Worm (Caenorhabditis elegans) whole organism, late embryonic: ENCODE results near the gene F54B11.10.

Experiments used
- C08G9.2 ChIP-seq: sonication (generic microtip); optimal IDR thresholded peaks from 2 replicates; lab custom pipeline; 2016; ENCODE audit warnings: mild to moderate bottlenecking, missing genetic modification characterization, moderate library complexity, missing compliant biosample characterization
- C38D4.7 ChIP-seq: fragments of 200-800 bp; sonication (Bioruptor generic); optimal IDR thresholded peaks from 2 replicates; lab custom pipeline; 2018; ENCODE audit warnings: mild to moderate bottlenecking, missing genetic modification characterization, moderate library complexity, missing compliant biosample characterization
- F13H6.1 ChIP-seq: sonication (generic microtip); optimal IDR thresholded peaks from 2 replicates; lab custom pipeline; 2016; ENCODE audit warnings: missing genetic modification characterization, missing compliant biosample characterization
- K02D7.2 ChIP-seq: sonication (generic microtip); optimal IDR thresholded peaks from 2 replicates; lab custom pipeline; 2017; ENCODE audit warnings: mild to moderate bottlenecking, missing genetic modification characterization, missing compliant biosample characterization
- K09A11.1 ChIP-seq: sonication (generic microtip); optimal IDR thresholded peaks from 2 replicates; lab custom pipeline; 2017; ENCODE audit warnings: antibody characterized with exemption, mild to moderate bottlenecking, missing genetic modification characterization, missing compliant biosample characterization; ENCODE audit not compliant: insufficient read depth
- ahr-1 ChIP-seq: sonication (generic microtip); optimal IDR thresholded peaks from 2 replicates; lab custom pipeline; 2016; ENCODE audit warnings: missing genetic modification characterization, missing compliant biosample characterization
- ama-1 ChIP-seq: fragments of 150-350 bp; optimal IDR thresholded peaks from 2 replicates; lab custom pipeline; 2014
- ceh-14 ChIP-seq: sonication (generic microtip); optimal IDR thresholded peaks from 2 replicates; lab custom pipeline; 2016; ENCODE audit warnings: missing genotype, missing genetic modification characterization, missing compliant biosample characterization
- ceh-18 ChIP-seq: sonication (generic microtip); optimal IDR thresholded peaks from 2 replicates; lab custom pipeline; 2016; ENCODE audit warnings: missing genetic modification characterization, missing compliant biosample characterization
- ceh-19 ChIP-seq: fragments of 200-800 bp; sonication (Bioruptor generic); optimal IDR thresholded peaks from 2 replicates; lab custom pipeline; 2018; ENCODE audit warnings: mild to moderate bottlenecking, missing genetic modification characterization, missing compliant biosample characterization
- ceh-2 ChIP-seq: sonication (generic microtip); optimal IDR thresholded peaks from 2 replicates; lab custom pipeline; 2016; ENCODE audit warnings: missing genotype, missing genetic modification characterization, missing compliant biosample characterization
- ceh-22 ChIP-seq: sonication (generic microtip); optimal IDR thresholded peaks from 2 replicates; lab custom pipeline; 2017; ENCODE audit warnings: missing biosample characterization, missing genetic modification characterization
- ceh-24 ChIP-seq: sonication (generic microtip); optimal IDR thresholded peaks from 2 replicates; lab custom pipeline; 2016; ENCODE audit warnings: mild to moderate bottlenecking, missing genetic modification characterization, missing compliant biosample characterization
- ceh-30 ChIP-seq: fragments of 150-350 bp; optimal IDR thresholded peaks from 2 replicates; lab custom pipeline; 2014; ENCODE audit warnings: missing biosample characterization, missing genetic modification characterization
- ceh-31 ChIP-seq: sonication (generic microtip); optimal IDR thresholded peaks from 2 replicates; lab custom pipeline; 2016; ENCODE audit warnings: missing genetic modification characterization, missing compliant biosample characterization
- ceh-45 ChIP-seq: fragments of 200-800 bp; sonication (Bioruptor generic); IDR thresholded peaks from 2 replicates; pipeline ENCODE4 v1.3.6; 2022; ENCODE audit warnings: missing genetic modification reagents, missing genetic modification characterization, missing compliant biosample characterization
- ceh-48 ChIP-seq: sonication (generic microtip); optimal IDR thresholded peaks from 2 replicates; lab custom pipeline; 2016; ENCODE audit warnings: missing genetic modification characterization, inconsistent platforms, missing compliant biosample characterization
- ceh-6 ChIP-seq: fragments of 200-800 bp; sonication (Bioruptor generic); optimal IDR thresholded peaks from 2 replicates; lab custom pipeline; 2018; ENCODE audit warnings: mild to moderate bottlenecking, missing genetic modification characterization, missing compliant biosample characterization
- ceh-9 ChIP-seq: sonication (generic microtip); optimal IDR thresholded peaks from 2 replicates; lab custom pipeline; 2016; ENCODE audit warnings: mild to moderate bottlenecking, missing genetic modification characterization, inconsistent platforms, missing compliant biosample characterization
- dmd-4 ChIP-seq: sonication (generic microtip); optimal IDR thresholded peaks from 2 replicates; lab custom pipeline; 2016; ENCODE audit warnings: borderline replicate concordance, missing genetic modification characterization, missing compliant biosample characterization
- elt-2 ChIP-seq: sonication (generic microtip); optimal IDR thresholded peaks from 2 replicates; lab custom pipeline; 2016; ENCODE audit warnings: missing genetic modification reagents, missing genetic modification characterization, missing compliant biosample characterization
- elt-4 ChIP-seq: sonication (generic microtip); optimal IDR thresholded peaks from 2 replicates; lab custom pipeline; 2016; ENCODE audit warnings: missing genetic modification characterization, missing compliant biosample characterization
- eyg-1 ChIP-seq: sonication (generic microtip); optimal IDR thresholded peaks from 2 replicates; lab custom pipeline; 2016; ENCODE audit warnings: missing genotype, missing genetic modification characterization, missing compliant biosample characterization
- fax-1 ChIP-seq: sonication (generic microtip); optimal IDR thresholded peaks from 2 replicates; lab custom pipeline; 2016; ENCODE audit warnings: missing genotype, missing genetic modification characterization, missing compliant biosample characterization
- fkh-10 ChIP-seq: fragments of 150-350 bp; optimal IDR thresholded peaks from 2 replicates; lab custom pipeline; 2014; ENCODE audit warnings: missing biosample characterization, missing genetic modification reagents, missing genetic modification characterization
- fkh-6 ChIP-seq: sonication (generic microtip); optimal IDR thresholded peaks from 2 replicates; lab custom pipeline; 2016; ENCODE audit warnings: missing genetic modification characterization, missing compliant biosample characterization
- gmeb-2 ChIP-seq: sonication (generic microtip); optimal IDR thresholded peaks from 2 replicates; lab custom pipeline; 2016; ENCODE audit warnings: missing genetic modification characterization, inconsistent platforms, missing compliant biosample characterization
- hlh-6 ChIP-seq: sonication (generic microtip); optimal IDR thresholded peaks from 2 replicates; lab custom pipeline; 2016; ENCODE audit warnings: missing genotype, missing genetic modification characterization, missing compliant biosample characterization
- lim-6 ChIP-seq: sonication (generic microtip); optimal IDR thresholded peaks from 2 replicates; lab custom pipeline; 2016; ENCODE audit warnings: missing genetic modification characterization, missing compliant biosample characterization
- lin-11 ChIP-seq: fragments of 200-800 bp; sonication (Bioruptor generic); optimal IDR thresholded peaks from 2 replicates; lab custom pipeline; 2018; ENCODE audit warnings: mild to moderate bottlenecking, missing genetic modification characterization, missing compliant biosample characterization
- madf-2 ChIP-seq: sonication (generic microtip); optimal IDR thresholded peaks from 2 replicates; lab custom pipeline; 2017; ENCODE audit warnings: missing genetic modification characterization, missing compliant biosample characterization
- mec-3 ChIP-seq: sonication (generic microtip); optimal IDR thresholded peaks from 2 replicates; lab custom pipeline; 2016; ENCODE audit warnings: borderline replicate concordance, missing genetic modification characterization, missing compliant biosample characterization
- nfya-1 ChIP-seq: sonication (generic microtip); optimal IDR thresholded peaks from 2 replicates; lab custom pipeline; 2017; ENCODE audit warnings: missing genetic modification characterization, mild to moderate bottlenecking, missing compliant biosample characterization, antibody characterized with exemption, moderate library complexity
- nhr-11 ChIP-seq: fragments of 150-350 bp; optimal IDR thresholded peaks from 2 replicates; lab custom pipeline; 2014; ENCODE audit warnings: missing biosample characterization, missing genetic modification characterization
- nhr-232 ChIP-seq: sonication (generic microtip); optimal IDR thresholded peaks from 2 replicates; lab custom pipeline; 2016; ENCODE audit warnings: missing genetic modification characterization, missing compliant biosample characterization
- npax-4 ChIP-seq: sonication (generic microtip); optimal IDR thresholded peaks from 2 replicates; lab custom pipeline; 2016; ENCODE audit warnings: missing genetic modification characterization, missing compliant biosample characterization
- pag-3 ChIP-seq: sonication (generic microtip); optimal IDR thresholded peaks from 2 replicates; lab custom pipeline; 2016; ENCODE audit warnings: missing compliant biosample characterization, missing genetic modification characterization, borderline replicate concordance
- pat-9 ChIP-seq: fragments of 200-800 bp; sonication (Bioruptor generic); optimal IDR thresholded peaks from 2 replicates; lab custom pipeline; 2018; ENCODE audit warnings: mild to moderate bottlenecking, missing genetic modification characterization, moderate library complexity, missing compliant biosample characterization
- pax-1 ChIP-seq: fragments of 150-350 bp; optimal IDR thresholded peaks from 2 replicates; lab custom pipeline; 2014; ENCODE audit warnings: missing biosample characterization, missing genetic modification characterization
- pha-2 ChIP-seq: sonication (generic microtip); optimal IDR thresholded peaks from 2 replicates; lab custom pipeline; 2017; ENCODE audit warnings: mild to moderate bottlenecking, missing genetic modification characterization, missing compliant biosample characterization
- pros-1 ChIP-seq: fragments of 150-350 bp; optimal IDR thresholded peaks from 2 replicates; lab custom pipeline; 2014; ENCODE audit warnings: missing biosample characterization, missing genetic modification reagents, missing genetic modification characterization
- ref-2 ChIP-seq: sonication (generic microtip); optimal IDR thresholded peaks from 2 replicates; lab custom pipeline; 2016; ENCODE audit warnings: missing genetic modification characterization, missing compliant biosample characterization
- rnt-1 ChIP-seq: sonication (generic microtip); optimal IDR thresholded peaks from 2 replicates; lab custom pipeline; 2016; ENCODE audit warnings: missing genetic modification characterization, missing compliant biosample characterization
- sdc-2 ChIP-seq: sonication (generic microtip); optimal IDR thresholded peaks from 2 replicates; lab custom pipeline; 2016; ENCODE audit warnings: missing genotype, missing genetic modification characterization, missing compliant biosample characterization
- sox-2 ChIP-seq: fragments of 200-800 bp; sonication (Bioruptor generic); IDR thresholded peaks from 2 replicates; pipeline ENCODE4 v1.3.6; 2022; ENCODE audit warnings: missing genetic modification reagents, missing genetic modification characterization, missing compliant biosample characterization
- syd-9 ChIP-seq: sonication (generic microtip); optimal IDR thresholded peaks from 2 replicates; lab custom pipeline; 2016; ENCODE audit warnings: mild to moderate bottlenecking, missing genetic modification characterization, moderate library complexity, missing compliant biosample characterization
- tbx-2 ChIP-seq: sonication (generic microtip); optimal IDR thresholded peaks from 2 replicates; lab custom pipeline; 2016; ENCODE audit warnings: missing genetic modification characterization, missing compliant biosample characterization
- tbx-7 ChIP-seq: sonication (generic microtip); optimal IDR thresholded peaks from 2 replicates; lab custom pipeline; 2016; ENCODE audit warnings: missing genotype, missing genetic modification characterization, missing compliant biosample characterization
- ttx-3 ChIP-seq: sonication (generic microtip); optimal IDR thresholded peaks from 2 replicates; lab custom pipeline; 2016; ENCODE audit warnings: missing genetic modification reagents, missing genetic modification characterization, missing compliant biosample characterization
- unc-3 ChIP-seq, 2 experiments: fragments of 200-800 bp in 1 of 2; sonication (Bioruptor generic) in 1 of 2; sonication (generic microtip) in 1 of 2; conservative IDR thresholded peaks in 1 of 2; optimal IDR thresholded peaks in 1 of 2; 2 replicates each; pipeline versions ENCODE4 v1.3.6 to Lab custom; 2016 to 2022; ENCODE audit warnings: missing compliant biosample characterization in 2 of 2, missing genetic modification characterization in 2 of 2, missing genetic modification reagents in 1 of 2
- unc-55 ChIP-seq: sonication (generic microtip); optimal IDR thresholded peaks from 2 replicates; lab custom pipeline; 2017; ENCODE audit warnings: missing biosample characterization, missing genetic modification reagents, missing genetic modification characterization
- zip-5 ChIP-seq: sonication (generic microtip); optimal IDR thresholded peaks from 2 replicates; lab custom pipeline; 2016; ENCODE audit warnings: missing genetic modification characterization, missing compliant biosample characterization
- ztf-16 ChIP-seq: sonication (generic microtip); optimal IDR thresholded peaks from 2 replicates; lab custom pipeline; 2017; ENCODE audit warnings: missing genetic modification characterization, missing compliant biosample characterization

Gene F54B11.10

DNA sequence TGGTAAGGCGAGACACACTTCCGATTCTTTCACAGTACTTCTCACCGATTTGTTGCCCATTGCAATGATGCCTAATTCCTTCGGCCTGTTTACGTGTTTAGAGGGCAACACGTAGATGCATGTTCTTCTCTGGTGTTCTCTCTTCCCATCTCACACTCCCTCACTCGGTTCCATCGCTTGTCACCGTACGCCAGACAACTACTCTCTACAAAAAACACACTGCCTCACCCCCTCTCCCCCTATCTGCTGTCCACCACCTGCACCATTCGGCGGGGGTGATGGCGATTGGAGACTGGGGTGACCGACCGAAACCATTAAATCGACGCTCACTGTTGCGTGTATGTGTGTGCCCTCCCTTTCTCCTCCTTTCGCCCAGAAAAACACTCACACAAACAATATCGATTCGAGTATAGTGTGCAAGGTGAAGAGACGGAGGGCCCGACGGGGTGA, 2.0 kb downstream of the F54B11.10 start:
- no peak for TF ChIP-seq gmeb-2 (tag; lab: Kevin White, UChicago)
- no peak for TF ChIP-seq syd-9 (tag; lab: Kevin White, UChicago)
- peak; percentile 90 for TF ChIP-seq ref-2
- TF ChIP-seq nfya-1 (tag; lab: Kevin White, UChicago), result peak; percentile 70
- TF ChIP-seq ceh-24 (tag; lab: Kevin White, UChicago), result no peak
- no peak for TF ChIP-seq K09A11.1
- peak; percentile 55 for TF ChIP-seq ceh-48 (tag; lab: Kevin White, UChicago)
- no peak for TF ChIP-seq fkh-6
- TF ChIP-seq eyg-1 (tag; lab: Kevin White, UChicago), result peak; percentile 16
- TF ChIP-seq pag-3 (tag; lab: Kevin White, UChicago), result no peak
- no peak for TF ChIP-seq nhr-11
- no peak for TF ChIP-seq npax-4 (tag; lab: Kevin White, UChicago)
- peak; percentile 20 for TF ChIP-seq elt-2 (tag; lab: Kevin White, UChicago)
- TF ChIP-seq fkh-10 (GFP tag; lab: Kevin White, UChicago), result no peak
- TF ChIP-seq hlh-6 (tag; lab: Kevin White, UChicago), result peak; percentile 70
- no peak for TF ChIP-seq pat-9 (tag; lab: Kevin White, UChicago)
- TF ChIP-seq F13H6.1, result peak; percentile 23
- TF ChIP-seq fax-1 (tag; lab: Kevin White, UChicago), result no peak
- TF ChIP-seq madf-2 (tag; lab: Kevin White, UChicago), result peak; percentile 34
- no peak for TF ChIP-seq unc-3 (GFP tag; conservative IDR thresholded peaks at IDR 0.05; lab: Robert Waterston, UW)
- TF ChIP-seq unc-3 (tag; optimal IDR thresholded peaks at IDR 0.05; lab: Kevin White, UChicago), result no peak
- no peak for TF ChIP-seq unc-55 (GFP tag; lab: Kevin White, UChicago)
- TF ChIP-seq K02D7.2 (tag; lab: Kevin White, UChicago), result no peak
- TF ChIP-seq ceh-9, result no peak
- TF ChIP-seq ceh-30, result no peak
- TF ChIP-seq sdc-2 (tag; lab: Kevin White, UChicago), result peak; percentile 82
- TF ChIP-seq ceh-18 (tag; lab: Kevin White, UChicago), result peak; percentile 61
- TF ChIP-seq elt-4, result no peak
- TF ChIP-seq rnt-1, result peak; percentile 57
- no peak for TF ChIP-seq pax-1 (tag; lab: Kevin White, UChicago)
- TF ChIP-seq tbx-7 (tag; lab: Kevin White, UChicago), result no peak
- no peak for TF ChIP-seq pha-2 (tag; lab: Kevin White, UChicago)
- no peak for TF ChIP-seq lin-11 (tag; lab: Kevin White, UChicago)
- TF ChIP-seq C38D4.7 (GFP tag; lab: Kevin White, UChicago), result no peak
- no peak for TF ChIP-seq ama-1 (lab: Kevin White, UChicago)
- TF ChIP-seq nhr-232 (tag; lab: Kevin White, UChicago), result peak; percentile 25
- TF ChIP-seq ceh-6 (GFP tag; lab: Kevin White, UChicago), result peak; percentile 44
- TF ChIP-seq dmd-4 (tag; lab: Kevin White, UChicago), result no peak
- no peak for TF ChIP-seq ceh-45 (GFP tag; lab: Robert Waterston, UW)
- no peak for TF ChIP-seq ahr-1 (tag; lab: Kevin White, UChicago)
- peak; percentile 52 for TF ChIP-seq pros-1
- TF ChIP-seq ttx-3, result no peak
- no peak for TF ChIP-seq mec-3 (tag; lab: Kevin White, UChicago)
- TF ChIP-seq ceh-19, result no peak
- TF ChIP-seq ceh-2 (tag; lab: Kevin White, UChicago), result peak; percentile 37
- TF ChIP-seq tbx-2, result peak; percentile 86
- TF ChIP-seq ceh-22 (tag; lab: Kevin White, UChicago), result peak; percentile 52
- no peak for TF ChIP-seq lim-6 (tag; lab: Kevin White, UChicago)
- TF ChIP-seq ceh-31 (tag; lab: Kevin White, UChicago), result peak; percentile 73
- no peak for TF ChIP-seq ztf-16 (tag; lab: Kevin White, UChicago)
- no peak; the same call in 1 of the 2 replicates for TF ChIP-seq sox-2
- peak; percentile 2 for TF ChIP-seq ceh-14 (tag; lab: Kevin White, UChicago)
- TF ChIP-seq zip-5, result no peak
- TF ChIP-seq C08G9.2 (tag; lab: Kevin White, UChicago), result peak; percentile 27
